Worm (Caenorhabditis elegans): ENCODE data around the gene mon-2.

Gene mon-2

ce11 chrIV:12108984-12109657 is 12.5 kb downstream of the mon-2 start:
- TF ChIP-seq mbf-1 (tag; optimal IDR thresholded peaks at IDR 0.05) (no peak), zag-1 (tag; optimal IDR thresholded peaks at IDR 0.05) (no peak), alr-1 (tag; optimal IDR thresholded peaks at IDR 0.05) (no peak)

ce11 chrIV:12109743-12110142 is 13.2 kb downstream of the mon-2 start:
- TF ChIP-seq crh-2 (tag; optimal IDR thresholded peaks at IDR 0.05): no peak
- TF ChIP-seq sem-4 (tag; optimal IDR thresholded peaks at IDR 0.05): no peak
- TF ChIP-seq ceh-82 (tag; optimal IDR thresholded peaks at IDR 0.05): no peak
- TF ChIP-seq egl-27 (tag; optimal IDR thresholded peaks at IDR 0.05): no peak
- no peak for TF ChIP-seq nhr-21 (tag; optimal IDR thresholded peaks at IDR 0.05)
- TF ChIP-seq nhr-23 (tag; optimal IDR thresholded peaks at IDR 0.05): no peak
- no peak for TF ChIP-seq lin-13 (GFP tag; optimal IDR thresholded peaks at IDR 0.05)
- no peak for TF ChIP-seq Y55F3AM.14 (GFP tag; optimal IDR thresholded peaks at IDR 0.05)
- no peak for TF ChIP-seq unc-62 (GFP tag; optimal IDR thresholded peaks at IDR 0.05)
- TF ChIP-seq unc-55 (GFP tag; optimal IDR thresholded peaks at IDR 0.05): no peak
- TF ChIP-seq nhr-77 (tag; optimal IDR thresholded peaks at IDR 0.05): no peak
- no peak for TF ChIP-seq nhr-6 (tag; optimal IDR thresholded peaks at IDR 0.05)
- TF ChIP-seq C34F6.9 (tag; optimal IDR thresholded peaks at IDR 0.05): no peak
- TF ChIP-seq ama-1 (optimal IDR thresholded peaks at IDR 0.05): no peak
- TF ChIP-seq nhr-10 (tag; optimal IDR thresholded peaks at IDR 0.05): no peak
- TF ChIP-seq ZK546.5 (tag; optimal IDR thresholded peaks at IDR 0.05): no peak
- no peak for TF ChIP-seq mdl-1 (tag; optimal IDR thresholded peaks at IDR 0.05)

ce11 chrIV:12110339-12110738 is 13.8 kb downstream of the mon-2 start, which contains the start of gene col-129:
TSS of gene col-129 (minus strand) at chrIV:12110439.
- no peak for TF ChIP-seq alr-1 (tag; optimal IDR thresholded peaks at IDR 0.05)
- TF ChIP-seq ceh-82 (tag; optimal IDR thresholded peaks at IDR 0.05): no peak

ce11 chrIV:12111477-12111876 is 14.9 kb downstream of the mon-2 start, which contains the start of gene dlc-2:
TSS of gene dlc-2 (minus strand) at chrIV:12111577.
- no peak for TF ChIP-seq alr-1 (tag; optimal IDR thresholded peaks at IDR 0.05)
- TF ChIP-seq lin-11 (tag; optimal IDR thresholded peaks at IDR 0.05): no peak
- no peak for TF ChIP-seq unc-62 (GFP tag; optimal IDR thresholded peaks at IDR 0.05)
- TF ChIP-seq nhr-6 (tag; optimal IDR thresholded peaks at IDR 0.05): no peak

- TF ChIP-seq ztf-1 (GFP tag; conservative IDR thresholded peaks at IDR 0.05) (no peak), unc-62 (GFP tag; optimal IDR thresholded peaks at IDR 0.05) (no peak), lin-11 (tag; optimal IDR thresholded peaks at IDR 0.05) (no peak), Y55F3AM.14 (GFP tag; optimal IDR thresholded peaks at IDR 0.05) (no peak), F13H6.1 (tag; optimal IDR thresholded peaks at IDR 0.05) (peak; percentile 63), sma-9 (GFP tag; optimal IDR thresholded peaks at IDR 0.05) (no peak), sma-9 (tag; optimal IDR thresholded peaks at IDR 0.05) (no peak), fos-1 (tag; optimal IDR thresholded peaks at IDR 0.05) (no peak), ceh-16 (tag; optimal IDR thresholded peaks at IDR 0.05) (no peak), nhr-21 (tag; optimal IDR thresholded peaks at IDR 0.05) (no peak), C34F6.9 (tag; optimal IDR thresholded peaks at IDR 0.05) (peak; percentile 35), R02D3.7 (tag; optimal IDR thresholded peaks at IDR 0.05) (no peak), ztf-11 (tag; optimal IDR thresholded peaks at IDR 0.05) (no peak), egl-27 (tag; optimal IDR thresholded peaks at IDR 0.05) (no peak), nhr-129 (tag; optimal IDR thresholded peaks at IDR 0.05) (peak; percentile 94), nhr-23 (tag; optimal IDR thresholded peaks at IDR 0.05) (no peak), ceh-82 (tag; optimal IDR thresholded peaks at IDR 0.05) (no peak), gmeb-1 (tag; optimal IDR thresholded peaks at IDR 0.05) (no peak), sma-3 (GFP tag; optimal IDR thresholded peaks at IDR 0.05) (no peak), lsy-2 (tag; optimal IDR thresholded peaks at IDR 0.05) (peak in 1 of 2 experiments; percentile 23), lin-39 (tag; optimal IDR thresholded peaks at IDR 0.05) (no peak), ZK546.5 (tag; optimal IDR thresholded peaks at IDR 0.05) (no peak), skn-1 (tag; optimal IDR thresholded peaks at IDR 0.05) (no peak)
Observed at ce11 chrIV:12113056-12113455, 16.5 kb downstream of the mon-2 start.

Measured in whole organism, L2 larva.